Worm (Caenorhabditis elegans) whole organism, mixed stage, embryonic: ENCODE data around the gene arr-1.

Experiments
- ces-1 ChIP-seq: fragments of 150-350 bp; optimal IDR thresholded peaks from 2 replicates; lab custom pipeline; 2014; ENCODE audit warnings: missing biosample characterization, missing genetic modification reagents, missing genetic modification characterization
- cnd-1 ChIP-seq: fragments of 200-800 bp; sonication (Bioruptor generic); optimal IDR thresholded peaks from 2 replicates; lab custom pipeline; 2018; ENCODE audit warnings: mild to moderate bottlenecking, missing genetic modification characterization, missing compliant biosample characterization
- elt-3 ChIP-seq: fragments of 150-350 bp; optimal IDR thresholded peaks from 2 replicates; lab custom pipeline; 2014; ENCODE audit warnings: missing biosample characterization, missing genetic modification characterization
- mab-5 ChIP-seq: fragments of 150-350 bp; optimal IDR thresholded peaks from 2 replicates; lab custom pipeline; 2014; ENCODE audit warnings: missing biosample characterization, missing genetic modification characterization
- pha-4 ChIP-seq: fragments of 150-350 bp; optimal IDR thresholded peaks from 2 replicates; lab custom pipeline; 2018; ENCODE audit warnings: missing biosample characterization, missing genetic modification reagents, missing genetic modification characterization
- snpc-4 ChIP-seq: fragments of 150-350 bp; optimal IDR thresholded peaks from 2 replicates; lab custom pipeline; 2014; ENCODE audit warnings: missing biosample characterization, missing genetic modification characterization
- unc-39 ChIP-seq: fragments of 150-350 bp; optimal IDR thresholded peaks from 2 replicates; lab custom pipeline; 2014; ENCODE audit warnings: missing biosample characterization, missing genetic modification characterization
- unc-62 ChIP-seq: fragments of 150-350 bp; optimal IDR thresholded peaks from 2 replicates; lab custom pipeline; 2014; ENCODE audit warnings: missing biosample characterization, missing genetic modification reagents, missing genetic modification characterization
- ztf-11 ChIP-seq: fragments of 150-350 bp; optimal IDR thresholded peaks from 2 replicates; lab custom pipeline; 2014; ENCODE audit warnings: missing biosample characterization, missing genetic modification characterization

- TF ChIP-seq unc-39, result no peak
- TF ChIP-seq snpc-4 (tag; lab: Kevin White, UChicago), result no peak
- TF ChIP-seq cnd-1 (tag; lab: Kevin White, UChicago), result no peak
- TF ChIP-seq mab-5, result no peak
- no peak for TF ChIP-seq ces-1 (GFP tag; lab: Kevin White, UChicago)
- TF ChIP-seq unc-62 (GFP tag; lab: Kevin White, UChicago), result no peak
- TF ChIP-seq elt-3, result no peak
- TF ChIP-seq ztf-11 (tag; lab: Kevin White, UChicago), result no peak
- TF ChIP-seq pha-4 (tag; lab: Kevin White, UChicago), result no peak
Measured at ce11 chrX:963171-963570, 12.6 kb downstream of the arr-1 start, which contains the start of gene ncs-1.
